Fruit fly (Drosophila melanogaster) Kc167 (cell line): Measurements from ENCODE around the gene CG12268.

Experiments
- Myc ChIP-seq: fragments of >200 bp; optimal IDR thresholded peaks from 2 replicates; lab custom pipeline; 2017; ENCODE audit warnings: missing external identifiers
- Sin3A ChIP-seq: fragments of >200 bp; optimal IDR thresholded peaks from 2 replicates; lab custom pipeline; 2018; ENCODE audit warnings: missing external identifiers
- h ChIP-seq: fragments of >200 bp; optimal IDR thresholded peaks from 3 replicates; lab custom pipeline; 2018; ENCODE audit warnings: missing external identifiers
- insv ChIP-seq: fragments of >200 bp; optimal IDR thresholded peaks from 3 replicates; lab custom pipeline; 2018; ENCODE audit warnings: missing external identifiers
- psq ChIP-seq: fragments of >200 bp; optimal IDR thresholded peaks from 2 replicates; lab custom pipeline; 2017; ENCODE audit warnings: missing external identifiers
- ttk ChIP-seq: sonication (Bioruptor generic); optimal IDR thresholded peaks from 2 replicates; lab custom pipeline; 2017; ENCODE audit warnings: missing external identifiers

CG12268 gene

DNA sequence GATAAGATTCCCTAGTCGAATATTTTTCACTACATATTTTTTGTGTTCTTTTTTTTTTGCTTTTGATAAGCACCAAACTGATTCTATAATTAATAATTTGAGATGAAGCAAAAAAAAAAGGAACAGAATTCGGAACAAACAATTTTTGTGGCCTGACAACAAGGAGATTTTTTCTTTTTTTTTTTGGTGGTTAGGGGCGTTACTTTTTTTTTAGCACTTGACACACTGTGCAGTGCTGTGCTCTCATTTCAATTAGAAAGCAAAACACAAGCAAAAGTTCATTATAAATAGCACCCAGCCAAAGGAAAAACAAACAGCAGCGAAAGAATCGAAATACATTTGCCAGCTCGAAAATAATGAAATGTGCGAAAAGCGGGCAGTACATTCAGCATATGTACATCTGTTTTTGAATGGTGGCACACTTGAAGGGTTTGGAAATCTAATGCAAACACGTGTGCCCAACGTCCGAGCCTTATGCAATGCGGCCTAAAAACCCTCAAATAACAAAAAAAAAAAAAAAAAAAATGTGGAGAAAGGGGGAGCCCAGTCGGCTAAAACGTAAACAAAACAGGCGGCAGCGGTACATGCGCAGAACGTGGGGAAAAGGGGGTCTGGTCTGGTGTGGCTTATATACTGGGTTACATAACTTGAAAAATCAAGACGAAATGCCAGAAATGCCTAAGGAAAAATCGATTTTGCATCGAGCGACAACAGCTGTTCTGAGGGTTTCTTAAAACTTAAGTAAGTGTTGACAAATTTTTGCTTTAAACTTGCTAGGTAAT, 6.4 kb downstream of the CG12268 start:
- TF ChIP-seq Sin3A (lab: Kevin White, UChicago) (no peak), Myc (lab: Kevin White, UChicago) (no peak), psq (lab: Kevin White, UChicago) (no peak), insv (lab: Kevin White, UChicago) (no peak), ttk (no peak), h (lab: Kevin White, UChicago) (no peak)

DNA sequence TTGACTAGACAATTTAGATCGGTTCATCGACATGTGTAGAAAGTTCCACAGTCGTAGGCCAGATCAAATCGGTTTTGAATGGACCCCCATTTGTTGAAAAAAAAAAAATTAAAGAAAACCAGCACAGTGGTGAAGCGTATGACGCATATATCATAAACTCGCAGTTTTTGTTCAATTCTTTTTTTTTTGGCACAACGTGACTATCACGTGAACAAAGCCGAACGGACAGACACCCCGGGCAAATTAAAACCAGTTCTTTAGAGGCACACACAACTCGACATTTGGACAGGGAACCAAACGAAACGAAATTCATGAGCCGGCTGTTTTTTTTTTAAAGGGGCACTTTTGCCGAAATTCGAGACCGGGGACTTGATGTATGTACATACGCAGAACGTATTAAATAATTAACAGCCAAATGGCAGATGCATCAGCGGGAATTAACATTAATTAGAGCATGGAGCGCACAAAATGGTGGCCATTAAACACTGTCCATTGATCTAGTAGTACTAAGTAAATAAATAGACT, 7.3 kb downstream of the CG12268 start:
- TF ChIP-seq h (lab: Kevin White, UChicago) (no peak), ttk (no peak), insv (lab: Kevin White, UChicago) (no peak), Myc (lab: Kevin White, UChicago) (no peak), psq (lab: Kevin White, UChicago) (no peak)

DNA sequence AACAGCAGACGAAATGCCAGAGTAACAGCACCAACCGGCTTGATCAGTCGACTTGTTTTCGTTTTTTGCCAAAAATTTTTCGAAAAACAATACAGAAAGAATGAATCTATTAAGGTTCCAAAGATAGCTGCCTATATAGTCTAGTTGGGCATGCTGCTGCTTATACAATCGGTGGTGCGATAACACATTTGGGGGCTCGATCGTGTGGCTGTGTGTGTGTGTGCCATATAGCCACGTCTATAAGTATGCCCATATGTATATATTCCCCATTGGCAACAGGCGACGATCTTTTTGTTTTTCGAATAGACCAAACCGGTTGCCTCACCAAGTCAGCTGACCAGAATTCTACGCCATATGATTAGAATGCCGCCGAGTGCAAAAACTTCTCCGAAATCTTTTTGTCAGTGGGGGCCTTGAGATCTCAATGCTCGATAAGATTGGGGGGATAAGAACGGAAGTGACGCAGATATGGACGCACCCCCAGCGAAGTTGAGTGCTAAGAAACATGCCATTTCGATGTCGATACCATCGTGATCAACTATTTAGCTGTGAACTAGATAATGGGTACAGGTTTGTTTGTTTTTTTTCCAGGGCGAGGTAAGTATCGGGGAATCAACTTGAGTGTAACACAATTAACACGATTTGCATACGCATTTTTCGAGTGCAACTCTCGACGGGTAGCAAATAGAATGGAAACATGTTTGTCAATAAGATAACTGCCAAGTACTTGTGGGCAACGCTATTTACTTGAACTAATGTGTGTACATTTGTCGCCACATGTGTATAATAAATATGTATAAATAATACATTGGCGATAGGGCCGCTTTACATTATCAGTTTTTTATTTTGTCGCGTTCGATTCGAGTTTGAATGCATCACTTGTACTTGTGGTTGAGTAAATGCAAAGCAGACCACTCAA, 8.0 kb downstream of the CG12268 start:
- TF ChIP-seq Sin3A (lab: Kevin White, UChicago) (no peak), insv (lab: Kevin White, UChicago) (no peak), psq (lab: Kevin White, UChicago) (no peak), h (lab: Kevin White, UChicago) (no peak), ttk (no peak), Myc (lab: Kevin White, UChicago) (no peak)

DNA sequence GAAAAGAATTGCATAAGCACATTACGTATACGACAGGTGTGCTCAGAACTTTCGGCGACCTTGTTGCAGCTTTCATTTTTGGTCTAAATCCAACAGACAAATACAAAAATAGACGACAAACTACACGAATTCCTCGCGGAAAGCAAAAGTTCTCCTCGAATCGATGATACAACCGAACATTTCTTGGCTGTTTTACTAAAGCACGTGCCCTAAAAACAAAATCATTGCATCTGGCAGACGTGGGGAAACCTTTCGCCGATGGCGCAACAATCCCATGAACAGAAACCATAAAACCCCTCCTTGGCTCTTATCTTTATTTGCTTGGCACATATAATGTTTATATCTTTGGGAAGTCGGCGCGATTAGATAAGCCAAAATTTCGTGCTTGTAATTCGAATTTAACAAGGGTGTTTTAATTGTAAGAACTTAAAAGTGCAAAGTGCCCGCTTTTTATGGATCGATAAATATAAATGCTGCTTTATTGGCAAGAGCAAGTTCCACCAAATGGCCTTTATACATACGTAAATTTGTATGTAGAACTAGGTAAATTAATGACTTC, 9.6 kb downstream of the CG12268 start:
- TF ChIP-seq h (lab: Kevin White, UChicago): no peak
- TF ChIP-seq psq (lab: Kevin White, UChicago): no peak
- TF ChIP-seq insv (lab: Kevin White, UChicago): no peak
- no peak for TF ChIP-seq Myc (lab: Kevin White, UChicago)
- TF ChIP-seq ttk: no peak
- TF ChIP-seq Sin3A (lab: Kevin White, UChicago): no peak

DNA sequence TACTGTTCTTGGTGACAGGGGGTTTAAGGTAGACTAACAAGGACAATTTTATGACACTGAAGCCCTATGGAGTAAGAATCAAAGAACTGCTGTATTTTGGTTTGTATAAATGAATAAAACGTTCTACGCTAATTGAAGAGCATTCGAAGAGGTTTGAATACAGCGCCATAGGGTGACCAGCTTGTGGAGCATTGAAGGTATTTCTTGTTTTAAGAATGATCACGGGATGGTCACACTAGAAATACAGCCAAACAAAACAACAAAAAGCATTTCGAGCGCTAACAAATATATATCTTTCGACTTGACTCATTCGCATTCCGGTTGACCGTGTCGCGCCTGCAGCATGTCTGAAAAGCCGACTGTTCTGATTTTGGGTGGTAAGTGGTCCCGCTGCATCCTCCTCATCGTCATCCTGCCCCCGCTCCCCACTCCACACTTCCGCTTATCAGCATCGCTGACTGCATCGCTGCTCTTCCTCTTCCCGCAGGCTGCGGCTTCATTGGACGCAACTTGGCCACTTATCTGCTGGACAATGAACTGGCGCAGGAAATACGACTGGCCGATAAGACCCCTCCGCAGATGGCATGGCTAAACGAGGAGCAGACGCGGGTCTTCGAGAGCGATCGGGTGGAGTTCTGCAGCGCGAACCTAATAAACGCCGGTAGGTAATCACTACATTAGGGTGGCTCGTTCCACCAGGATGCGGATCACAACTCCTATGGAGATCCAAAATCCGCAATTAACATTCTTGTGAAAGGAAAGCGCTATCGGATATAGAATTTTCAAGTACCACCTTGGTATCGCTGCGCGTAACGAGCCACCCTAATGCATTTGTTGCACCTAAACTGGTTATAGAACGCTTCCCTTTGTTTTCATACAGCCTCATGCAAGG, 14.3 kb downstream of the CG12268 start, which contains the start of gene CG5854:
Gene CG5854, plus strand, starts transcription at position 229 of the 892 bp plus-strand sequence.
- no peak for TF ChIP-seq h (lab: Kevin White, UChicago)
- TF ChIP-seq ttk: no peak
- no peak for TF ChIP-seq insv (lab: Kevin White, UChicago)
- no peak for TF ChIP-seq psq (lab: Kevin White, UChicago)

DNA sequence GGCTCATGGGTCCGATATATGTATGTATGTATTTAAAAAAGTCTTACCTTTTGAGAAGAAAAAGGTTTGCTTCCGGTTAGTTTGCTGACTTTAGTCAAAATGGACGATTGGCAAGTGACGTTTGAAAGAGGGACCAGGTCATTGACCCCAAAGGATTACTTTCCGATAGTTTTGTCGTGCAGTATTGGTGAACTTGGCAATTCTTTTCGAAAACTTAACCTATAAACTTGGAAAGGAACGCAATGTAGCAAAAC, 14.9 kb downstream of the CG12268 start, which contains the start of gene RpS19b:
Gene RpS19b, minus strand, starts transcription at position 101 of the 254 bp plus-strand sequence.
- TF ChIP-seq h (lab: Kevin White, UChicago): no peak
- TF ChIP-seq Myc (lab: Kevin White, UChicago): no peak
- TF ChIP-seq psq (lab: Kevin White, UChicago): no peak
- TF ChIP-seq insv (lab: Kevin White, UChicago): no peak
- TF ChIP-seq Sin3A (lab: Kevin White, UChicago): no peak
- TF ChIP-seq ttk: no peak

DNA sequence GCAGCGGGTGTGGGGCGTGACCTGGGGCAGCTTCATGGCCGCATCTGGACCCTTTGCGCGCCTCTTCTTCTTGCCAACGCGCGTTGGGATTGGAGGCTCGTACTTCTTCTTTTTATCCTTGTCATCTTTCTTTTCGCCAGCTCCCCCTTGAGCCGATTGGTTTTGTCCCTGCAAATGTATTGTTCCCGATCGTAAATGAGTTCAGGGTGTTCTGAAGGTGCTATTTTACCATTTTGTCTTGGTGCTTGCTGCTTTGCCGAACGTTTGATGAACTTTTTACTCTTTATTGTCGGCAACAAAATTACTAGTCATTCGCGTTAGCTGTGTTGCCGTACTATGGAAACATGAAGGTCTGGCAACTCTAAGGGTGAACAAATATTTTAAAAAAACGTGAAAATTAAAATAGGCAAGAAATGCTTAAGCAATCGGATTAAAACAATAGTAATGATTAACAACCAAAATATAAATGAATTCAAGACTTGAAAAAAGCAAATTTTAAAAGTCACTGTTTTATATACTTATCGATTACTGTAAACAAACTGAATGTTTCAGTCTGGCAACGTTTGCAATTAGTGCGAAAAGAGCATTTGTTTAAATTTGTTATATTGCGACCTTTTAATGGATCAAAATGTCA, 17.0 kb downstream of the CG12268 start, which contains the start of the genes Rpt2 and CG13599:
Gene Rpt2, minus strand, starts transcription at position 464 of the 634 bp plus-strand sequence.
Gene CG13599, plus strand, starts transcription at position 545 of the 634 bp plus-strand sequence.
- TF ChIP-seq Sin3A (lab: Kevin White, UChicago) (no peak), ttk (no peak), psq (lab: Kevin White, UChicago) (no peak), Myc (lab: Kevin White, UChicago) (no peak), insv (lab: Kevin White, UChicago) (no peak), h (lab: Kevin White, UChicago) (no peak)

DNA sequence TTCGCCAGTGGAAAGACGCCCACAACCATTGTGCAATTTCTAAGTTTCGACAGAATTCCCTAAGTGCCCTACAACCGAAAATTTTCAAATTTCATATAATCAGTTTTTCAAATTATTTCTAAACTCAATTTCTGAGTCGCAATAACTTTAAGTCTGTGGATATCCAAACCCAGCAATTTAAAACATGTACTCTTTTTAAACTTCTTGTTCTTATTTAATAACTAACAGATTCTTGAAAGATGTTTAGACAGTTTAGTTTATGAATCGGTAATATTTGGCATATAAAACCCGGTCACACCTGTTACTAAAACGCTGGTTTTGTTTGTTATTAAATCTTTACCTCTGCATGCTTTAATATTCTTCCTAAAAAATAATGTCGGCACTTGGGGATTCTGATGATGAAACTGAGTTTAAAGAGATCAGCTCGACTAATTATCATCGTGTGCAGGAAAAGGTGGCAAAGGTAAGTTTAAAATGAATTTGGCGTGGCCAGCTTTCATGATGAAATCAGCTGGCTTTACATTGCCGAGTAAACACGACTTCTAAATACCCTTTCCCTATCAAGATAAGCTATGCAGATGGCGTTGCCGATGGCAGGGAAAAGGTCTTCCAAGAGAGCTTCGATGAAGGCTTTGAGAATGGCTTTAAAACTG, 19.1 kb downstream of the CG12268 start, which contains the start of the genes CG43998, CG43999 and CG31142:
Gene CG43998, minus strand, starts transcription at position 51 of the 653 bp plus-strand sequence.
Gene CG43999, minus strand, starts transcription at position 51 of the 653 bp plus-strand sequence.
Gene CG31142, plus strand, starts transcription at position 294 of the 653 bp plus-strand sequence.
- TF ChIP-seq Sin3A (lab: Kevin White, UChicago): no peak
- TF ChIP-seq insv (lab: Kevin White, UChicago): no peak
- TF ChIP-seq ttk: no peak
- no peak for TF ChIP-seq Myc (lab: Kevin White, UChicago)
- no peak for TF ChIP-seq h (lab: Kevin White, UChicago)
- no peak for TF ChIP-seq psq (lab: Kevin White, UChicago)

DNA sequence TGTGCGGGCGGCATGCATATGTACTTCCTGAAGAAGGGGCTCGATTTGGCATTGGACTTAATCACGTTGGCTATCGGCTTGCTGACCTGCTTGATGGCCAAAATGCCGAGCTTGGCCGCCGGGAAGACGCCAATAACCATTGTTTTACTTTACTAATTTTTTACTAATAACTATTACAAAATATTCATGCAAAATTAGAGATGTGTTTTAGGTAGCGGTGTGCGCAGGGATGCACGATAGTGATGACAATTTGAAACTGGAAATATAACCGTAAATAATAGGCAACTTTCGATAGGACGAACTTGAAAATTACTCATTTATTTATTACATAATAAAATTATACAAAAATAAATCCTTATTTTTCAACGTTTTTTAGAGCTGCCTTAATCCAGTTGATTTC, 20.8 kb downstream of the CG12268 start, which contains the start of gene CG13601:
Gene CG13601, minus strand, starts transcription at position 206 of the 400 bp plus-strand sequence.
- TF ChIP-seq psq (lab: Kevin White, UChicago) (no peak), Sin3A (lab: Kevin White, UChicago) (no peak), h (lab: Kevin White, UChicago) (no peak), insv (lab: Kevin White, UChicago) (no peak), ttk (no peak), Myc (lab: Kevin White, UChicago) (no peak)
